Fruit fly (Drosophila melanogaster) whole organism, wandering third instar larva: ENCODE measurements around the gene CG8066.
A peak's percentile ranks its signal among the peaks of the same experiment; 100 is the strongest.

Experiments used
- CG9705 ChIP-seq: fragments of 200-800 bp; sonication (Bioruptor generic); optimal IDR thresholded peaks from 2 replicates; lab custom pipeline; 2018; ENCODE audit warnings: missing biosample characterization, mild to moderate bottlenecking, missing genetic modification characterization
- CrebA ChIP-seq: fragments of 200-800 bp; sonication (Bioruptor generic); optimal IDR thresholded peaks from 2 replicates; lab custom pipeline; 2016; ENCODE audit warnings: missing biosample characterization, mild to moderate bottlenecking, missing genetic modification characterization, borderline replicate concordance
- HLH106 ChIP-seq: fragments of 200-800 bp; optimal IDR thresholded peaks from 3 replicates; lab custom pipeline; 2019; ENCODE audit warnings: missing biosample characterization, mild to moderate bottlenecking, missing genetic modification characterization, moderate library complexity
- Hr83 ChIP-seq: fragments of 200-300 bp; sonication (Bioruptor generic); optimal IDR thresholded peaks from 2 replicates; lab custom pipeline; 2016; ENCODE audit warnings: missing biosample characterization, mild to moderate bottlenecking, missing genetic modification characterization, moderate library complexity; ENCODE audit not compliant: poor library complexity, severe bottlenecking
- Jra ChIP-seq: sonication (Bioruptor generic); optimal IDR thresholded peaks from 2 replicates; lab custom pipeline; 2016; ENCODE audit warnings: missing biosample characterization, missing genetic modification characterization
- Mio ChIP-seq: sonication (Bioruptor generic); optimal IDR thresholded peaks from 2 replicates; lab custom pipeline; 2016; ENCODE audit warnings: missing biosample characterization, missing genetic modification characterization
- Myc ChIP-seq: fragments of >200 bp; optimal IDR thresholded peaks from 2 replicates; lab custom pipeline; 2017
- N ChIP-seq: fragments of >200 bp; optimal IDR thresholded peaks from 2 replicates; lab custom pipeline; 2018; ENCODE audit warnings: missing biosample characterization, missing external identifiers, missing genetic modification characterization
- brk ChIP-seq: fragments of 200-800 bp; sonication (Bioruptor generic); optimal IDR thresholded peaks from 2 replicates; lab custom pipeline; 2016; ENCODE audit warnings: missing biosample characterization, mild to moderate bottlenecking, missing genetic modification characterization
- fru ChIP-seq: fragments of 200-800 bp; sonication (Bioruptor generic); optimal IDR thresholded peaks from 3 replicates; lab custom pipeline; 2016; ENCODE audit warnings: missing biosample characterization, mild to moderate bottlenecking, missing genetic modification characterization
- h ChIP-seq: fragments of 200-800 bp; sonication (Bioruptor generic); optimal IDR thresholded peaks from 3 replicates; lab custom pipeline; 2016; ENCODE audit warnings: missing biosample characterization, mild to moderate bottlenecking, missing genetic modification characterization
- pan ChIP-seq: fragments of >200 bp; optimal IDR thresholded peaks from 2 replicates; lab custom pipeline; 2017
- psq ChIP-seq: fragments of 200-800 bp; sonication (Bioruptor generic); optimal IDR thresholded peaks from 3 replicates; lab custom pipeline; 2017; ENCODE audit warnings: missing biosample characterization, mild to moderate bottlenecking, missing genetic modification characterization, moderate library complexity
- rgr ChIP-seq: fragments of 200-800 bp; sonication (Bioruptor generic); optimal IDR thresholded peaks from 3 replicates; lab custom pipeline; 2016; ENCODE audit warnings: missing biosample characterization, mild to moderate bottlenecking, missing genetic modification characterization

- TF ChIP-seq pan (lab: Kevin White, UChicago): no peak
- TF ChIP-seq brk (GFP tag; lab: Kevin White, UChicago): no peak
- TF ChIP-seq HLH106 (tag; lab: Kevin White, UChicago): peak; percentile 56
- no peak for TF ChIP-seq fru
- no peak for TF ChIP-seq h
- no peak for TF ChIP-seq N (GFP tag; lab: Kevin White, UChicago)
- no peak for TF ChIP-seq Hr83 (GFP tag; lab: Kevin White, UChicago)
- TF ChIP-seq Mio (GFP tag; lab: Kevin White, UChicago): no peak
- peak; percentile 48 for TF ChIP-seq rgr (GFP tag; lab: Kevin White, UChicago)
- TF ChIP-seq CG9705: no peak
- no peak for TF ChIP-seq Myc (lab: Kevin White, UChicago)
- no peak for TF ChIP-seq CrebA (GFP tag; lab: Kevin White, UChicago)
- peak; percentile 18 for TF ChIP-seq psq (GFP tag; lab: Kevin White, UChicago)
- no peak for TF ChIP-seq Jra (GFP tag; lab: Kevin White, UChicago)
Measured at dm6 chr3R:14608892-14609692, 40.4 kb upstream of the CG8066 start, which contains the start of gene CG14853.
